Worm (Caenorhabditis elegans): Measurements from ENCODE around the gene clec-189.
"Not testable (repeated sequence)": the region's sequence is repeated elsewhere in the genome, so short reads cannot be mapped to it uniquely, and the experiment has no call there.

clec-189 gene

ce11 chrIV:15133899-15134298 is 13.3 kb downstream of the clec-189 start, which contains the start of gene M199.8:
Gene M199.8, minus strand, starts transcription at chrIV:15133999.
- TF ChIP-seq egl-27, R02D3.7, unc-39 (tag; optimal IDR thresholded peaks at IDR 0.05): not testable (repeated sequence)

- TF ChIP-seq ama-1 (optimal IDR thresholded peaks at IDR 0.05): no peak
Observed at ce11 chrIV:15140832-15141231, 20.2 kb downstream of the clec-189 start, which contains the start of gene srg-51. Gene srg-51, minus strand, starts transcription at chrIV:15140932.

ce11 chrIV:15147104-15147503 is 26.5 kb downstream of the clec-189 start, which contains the start of gene str-78:
Gene str-78, minus strand, starts transcription at chrIV:15147204.
- TF ChIP-seq mdl-1 (tag; optimal IDR thresholded peaks at IDR 0.05): no peak
- no peak for TF ChIP-seq ztf-11 (tag; optimal IDR thresholded peaks at IDR 0.05)
- TF ChIP-seq lin-11 (tag; optimal IDR thresholded peaks at IDR 0.05): no peak
- TF ChIP-seq ztf-1 (GFP tag; conservative IDR thresholded peaks at IDR 0.05): no peak
- TF ChIP-seq ceh-82 (tag; optimal IDR thresholded peaks at IDR 0.05): no peak
- TF ChIP-seq elt-1 (tag; optimal IDR thresholded peaks at IDR 0.05): no peak
- no peak for TF ChIP-seq nhr-25 (tag; optimal IDR thresholded peaks at IDR 0.05)
- TF ChIP-seq mab-5 (tag; optimal IDR thresholded peaks at IDR 0.05): no peak
- no peak for TF ChIP-seq nhr-21 (tag; optimal IDR thresholded peaks at IDR 0.05)
- no peak for TF ChIP-seq sma-9 (GFP tag; optimal IDR thresholded peaks at IDR 0.05)
- TF ChIP-seq sma-9 (tag; optimal IDR thresholded peaks at IDR 0.05): no peak
- no peak for TF ChIP-seq skn-1 (tag; optimal IDR thresholded peaks at IDR 0.05)
- TF ChIP-seq ztf-4 (tag; optimal IDR thresholded peaks at IDR 0.05): no peak

DNA sequence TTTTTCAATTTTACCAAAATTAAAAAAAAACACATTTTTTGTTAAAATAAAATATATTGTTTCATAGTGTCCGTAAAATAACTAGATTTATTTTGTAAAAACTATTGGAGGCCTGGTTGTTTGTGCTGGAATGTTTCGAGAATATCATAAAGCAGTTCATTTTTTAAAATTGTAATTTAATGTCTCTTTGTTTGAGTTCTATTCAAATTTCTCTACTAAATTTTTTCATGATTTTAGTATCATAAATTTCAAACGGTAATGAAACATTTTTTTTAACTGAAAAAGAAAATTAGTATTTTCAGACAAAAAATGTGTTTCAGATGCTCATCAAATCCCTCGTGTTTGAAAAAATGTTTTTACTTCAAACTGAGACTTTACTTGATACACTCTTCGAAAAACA is 45.0 kb downstream of the clec-189 start:
- TF ChIP-seq unc-39 (tag; optimal IDR thresholded peaks at IDR 0.05) (no peak), fos-1 (tag; optimal IDR thresholded peaks at IDR 0.05) (no peak), dmd-4 (tag; optimal IDR thresholded peaks at IDR 0.05) (no peak), R02D3.7 (tag; optimal IDR thresholded peaks at IDR 0.05) (no peak), F13H6.1 (tag; optimal IDR thresholded peaks at IDR 0.05) (no peak), lin-13 (GFP tag; optimal IDR thresholded peaks at IDR 0.05) (no peak), lin-11 (tag; optimal IDR thresholded peaks at IDR 0.05) (no peak), ztf-1 (GFP tag; conservative IDR thresholded peaks at IDR 0.05) (no peak), ztf-11 (tag; optimal IDR thresholded peaks at IDR 0.05) (no peak), mab-5 (tag; optimal IDR thresholded peaks at IDR 0.05) (no peak), unc-62 (GFP tag; optimal IDR thresholded peaks at IDR 0.05) (no peak), nhr-10 (tag; optimal IDR thresholded peaks at IDR 0.05) (no peak), mbf-1 (tag; optimal IDR thresholded peaks at IDR 0.05) (no peak), elt-3 (tag; optimal IDR thresholded peaks at IDR 0.05) (no peak), sem-4 (tag; optimal IDR thresholded peaks at IDR 0.05) (no peak), ama-1 (optimal IDR thresholded peaks at IDR 0.05) (no peak), nhr-23 (tag; optimal IDR thresholded peaks at IDR 0.05) (no peak), ceh-16 (tag; optimal IDR thresholded peaks at IDR 0.05) (no peak), aly-2 (tag; optimal IDR thresholded peaks at IDR 0.05) (no peak)

ce11 chrIV:15168442-15168841 is 47.8 kb downstream of the clec-189 start:
- TF ChIP-seq lin-13 (GFP tag; optimal IDR thresholded peaks at IDR 0.05) (no peak), nhr-12 (tag; optimal IDR thresholded peaks at IDR 0.05) (no peak), zag-1 (tag; optimal IDR thresholded peaks at IDR 0.05) (no peak), ZK546.5 (tag; optimal IDR thresholded peaks at IDR 0.05) (no peak), lin-11 (tag; optimal IDR thresholded peaks at IDR 0.05) (no peak), blmp-1 (tag; optimal IDR thresholded peaks at IDR 0.05; ENCODE audit: insufficient read depth) (no peak), ztf-11 (tag; optimal IDR thresholded peaks at IDR 0.05) (no peak), elt-3 (tag; optimal IDR thresholded peaks at IDR 0.05) (no peak), aly-2 (tag; optimal IDR thresholded peaks at IDR 0.05) (no peak), nhr-11 (tag; optimal IDR thresholded peaks at IDR 0.05) (no peak), C34F6.9 (tag; optimal IDR thresholded peaks at IDR 0.05) (no peak), unc-62 (GFP tag; optimal IDR thresholded peaks at IDR 0.05) (no peak), snpc-4 (tag; optimal IDR thresholded peaks at IDR 0.05) (no peak), unc-55 (GFP tag; optimal IDR thresholded peaks at IDR 0.05) (no peak), ztf-1 (GFP tag; conservative IDR thresholded peaks at IDR 0.05) (no peak), dmd-4 (tag; optimal IDR thresholded peaks at IDR 0.05) (no peak), ama-1 (optimal IDR thresholded peaks at IDR 0.05) (no peak), mab-5 (tag; optimal IDR thresholded peaks at IDR 0.05) (no peak), sma-9 (GFP tag; optimal IDR thresholded peaks at IDR 0.05) (no peak), sma-9 (tag; optimal IDR thresholded peaks at IDR 0.05) (no peak), nhr-6 (tag; optimal IDR thresholded peaks at IDR 0.05) (no peak)

Measured in whole organism, L2 larva.